Worm (Caenorhabditis elegans) whole organism, L2 larva: ENCODE results near the gene T23F2.3.

ENCODE experiments used
- ceh-16 ChIP-seq: fragments of 150-350 bp; optimal IDR thresholded peaks from 2 replicates; lab custom pipeline; 2014; ENCODE audit warnings: missing biosample characterization, missing genetic modification characterization
- nhr-12 ChIP-seq: fragments of 150-350 bp; optimal IDR thresholded peaks from 2 replicates; lab custom pipeline; 2014; ENCODE audit warnings: missing biosample characterization, missing genetic modification characterization
- skn-1 ChIP-seq: sonication (generic microtip); optimal IDR thresholded peaks from 2 replicates; lab custom pipeline; 2017; ENCODE audit warnings: missing biosample characterization, missing genetic modification characterization
- snpc-4 ChIP-seq: fragments of 150-350 bp; optimal IDR thresholded peaks from 2 replicates; lab custom pipeline; 2014; ENCODE audit warnings: missing biosample characterization, missing genetic modification characterization
- unc-39 ChIP-seq: fragments of 150-350 bp; optimal IDR thresholded peaks from 2 replicates; lab custom pipeline; 2014; ENCODE audit warnings: missing biosample characterization, missing genetic modification characterization
- unc-62 ChIP-seq: fragments of 150-350 bp; optimal IDR thresholded peaks from 2 replicates; lab custom pipeline; 2014; ENCODE audit warnings: missing biosample characterization, missing genetic modification reagents, missing genetic modification characterization
- ztf-11 ChIP-seq: sonication (generic microtip); optimal IDR thresholded peaks from 2 replicates; lab custom pipeline; 2017; ENCODE audit warnings: missing biosample characterization, missing genetic modification characterization

DNA sequence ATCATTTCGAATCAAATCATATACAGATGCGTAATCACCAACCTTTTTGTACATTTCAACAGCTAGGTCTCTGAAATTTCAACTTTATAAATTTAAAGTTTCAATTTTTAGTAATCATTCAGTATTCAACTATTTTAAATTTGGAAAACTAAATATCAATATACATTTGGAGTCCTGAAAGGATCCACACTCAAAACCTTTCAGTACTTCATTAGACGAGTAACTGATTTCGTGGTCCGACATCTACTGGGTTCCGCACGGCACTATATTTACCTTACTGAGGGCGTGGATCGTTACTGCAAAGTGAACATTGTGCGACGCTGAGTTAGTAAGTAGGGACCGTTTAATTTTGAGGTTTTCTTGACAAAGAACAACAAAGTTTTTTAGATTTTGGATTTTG lies 35.7 kb upstream of the T23F2.3 start:
- TF ChIP-seq unc-39 (tag; lab: Kevin White, UChicago), result no peak
- no peak for TF ChIP-seq skn-1
- no peak for TF ChIP-seq ceh-16 (tag; lab: Kevin White, UChicago)
- no peak for TF ChIP-seq snpc-4 (tag; lab: Kevin White, UChicago)
- no peak for TF ChIP-seq nhr-12 (tag; lab: Kevin White, UChicago)
- no peak for TF ChIP-seq unc-62
- TF ChIP-seq ztf-11, result no peak
